Worm (Caenorhabditis elegans) whole organism, L4 larva: Measurements from ENCODE around the gene C46G7.5.

Experiments used
- F26F4.8 ChIP-seq: fragments of 200-800 bp; sonication (Bioruptor generic); conservative IDR thresholded peaks from 2 replicates; pipeline ENCODE4 v1.3.6; 2022; ENCODE audit warnings: missing genetic modification characterization, missing compliant biosample characterization
- F37D6.2 ChIP-seq: sonication (generic microtip); optimal IDR thresholded peaks from 2 replicates; lab custom pipeline; 2016; ENCODE audit warnings: mild to moderate bottlenecking, missing genetic modification characterization, missing compliant biosample characterization
- F44E2.7 ChIP-seq: fragments of 200-800 bp; sonication (Bioruptor generic); IDR thresholded peaks from 2 replicates; pipeline ENCODE4 v2.1.2; 2022; ENCODE audit warnings: missing genetic modification characterization, missing compliant biosample characterization
- F49E8.2 ChIP-seq: sonication (generic microtip); optimal IDR thresholded peaks from 2 replicates; lab custom pipeline; 2016; ENCODE audit warnings: missing compliant biosample characterization, mild to moderate bottlenecking, missing genetic modification characterization, borderline replicate concordance
- R02D3.7 ChIP-seq: fragments of 150-350 bp; sonication (generic microtip); optimal IDR thresholded peaks from 3 replicates; lab custom pipeline; 2014; ENCODE audit warnings: missing biosample characterization, missing genetic modification characterization
- Y105C5A.15 ChIP-seq: fragments of 200-800 bp; sonication (Bioruptor generic); IDR thresholded peaks from 2 replicates; pipeline ENCODE4 v1.3.6; 2022; ENCODE audit warnings: missing genetic modification characterization, missing compliant biosample characterization
- aha-1 ChIP-seq: fragments of 150-350 bp; peaks from one replicate; lab custom pipeline; 2014; ENCODE audit warnings: missing biosample characterization, missing genetic modification characterization
- aly-2 ChIP-seq: sonication (generic microtip); optimal IDR thresholded peaks from 2 replicates; lab custom pipeline; 2018; ENCODE audit warnings: missing biosample characterization, missing genetic modification characterization
- attf-4 ChIP-seq: sonication (generic microtip); optimal IDR thresholded peaks from 3 replicates; lab custom pipeline; 2017; ENCODE audit warnings: missing biosample characterization, missing genetic modification characterization
- ceh-20 ChIP-seq: fragments of 200-800 bp; sonication (Bioruptor generic); IDR thresholded peaks from 2 replicates; pipeline ENCODE4 v1.3.6; 2022; ENCODE audit warnings: missing genetic modification reagents, missing genetic modification characterization, missing compliant biosample characterization
- ceh-44 ChIP-seq: fragments of 200-800 bp; sonication (Bioruptor generic); IDR thresholded peaks from 2 replicates; pipeline ENCODE4 v1.3.6; 2022; ENCODE audit warnings: missing genetic modification reagents, missing genetic modification characterization, missing compliant biosample characterization
- daf-12 ChIP-seq: fragments of 150-350 bp; optimal IDR thresholded peaks from 2 replicates; lab custom pipeline; 2014; ENCODE audit warnings: missing biosample characterization, missing genetic modification reagents, missing genetic modification characterization
- daf-16 ChIP-seq, 3 experiments: sonication (generic microtip); optimal IDR thresholded peaks; 2 replicates each; lab custom pipeline; 2016 to 2017; ENCODE audit warnings: missing genetic modification characterization in 3 of 3, missing genetic modification reagents in 3 of 3, mild to moderate bottlenecking in 2 of 3, missing compliant biosample characterization in 2 of 3, missing biosample characterization in 1 of 3, moderate library complexity in 1 of 3
- daf-19 ChIP-seq: fragments of 200-800 bp; sonication (Bioruptor generic); conservative IDR thresholded peaks from 2 replicates; pipeline ENCODE4 v1.3.6; 2022; ENCODE audit warnings: missing genetic modification characterization, missing compliant biosample characterization
- daf-8 ChIP-seq: fragments of 200-800 bp; sonication (Bioruptor generic); IDR thresholded peaks from 2 replicates; pipeline ENCODE4 v1.3.6; 2022; ENCODE audit warnings: missing genetic modification characterization, missing compliant biosample characterization
- duxl-1 ChIP-seq: sonication (generic microtip); optimal IDR thresholded peaks from 2 replicates; lab custom pipeline; 2016; ENCODE audit warnings: mild to moderate bottlenecking, missing genetic modification characterization, moderate library complexity, missing compliant biosample characterization; ENCODE audit not compliant: poor library complexity
- dve-1 ChIP-seq: sonication (generic microtip); optimal IDR thresholded peaks from 2 replicates; lab custom pipeline; 2017; ENCODE audit warnings: antibody characterized with exemption, mild to moderate bottlenecking, missing genetic modification characterization, missing compliant biosample characterization; ENCODE audit not compliant: insufficient read depth
- egl-43 ChIP-seq: fragments of 200-800 bp; sonication (Bioruptor generic); IDR thresholded peaks from 2 replicates; pipeline ENCODE4 v1.3.6; 2022; ENCODE audit warnings: missing genetic modification reagents, missing genetic modification characterization, missing compliant biosample characterization
- fos-1 ChIP-seq: fragments of 150-350 bp; optimal IDR thresholded peaks from 2 replicates; lab custom pipeline; 2014; ENCODE audit warnings: missing biosample characterization, missing genetic modification characterization
- gei-8 ChIP-seq: fragments of 200-800 bp; sonication (Bioruptor generic); optimal IDR thresholded peaks from 2 replicates; lab custom pipeline; 2018; ENCODE audit warnings: mild to moderate bottlenecking, missing genetic modification characterization, missing compliant biosample characterization
- hif-1 ChIP-seq, 2 experiments: sonication (generic microtip); optimal IDR thresholded peaks; 2 replicates each; lab custom pipeline; 2016 to 2017; ENCODE audit warnings: missing compliant biosample characterization in 2 of 2, missing genetic modification characterization in 2 of 2, missing genetic modification reagents in 2 of 2, missing genotype in 2 of 2, mild to moderate bottlenecking in 1 of 2
- hlh-30 ChIP-seq: sonication (generic microtip); optimal IDR thresholded peaks from 2 replicates; lab custom pipeline; 2017; ENCODE audit warnings: antibody characterized with exemption, mild to moderate bottlenecking, missing genetic modification characterization, missing compliant biosample characterization; ENCODE audit not compliant: insufficient read depth
- jun-1 ChIP-seq: fragments of 150-350 bp; optimal IDR thresholded peaks from 2 replicates; lab custom pipeline; 2014; ENCODE audit warnings: missing biosample characterization, missing genetic modification reagents, missing genetic modification characterization
- lim-7 ChIP-seq: fragments of 200-800 bp; sonication (Bioruptor generic); IDR thresholded peaks from 2 replicates; pipeline ENCODE4 v1.3.6; 2022; ENCODE audit warnings: missing genetic modification characterization, missing compliant biosample characterization
- lin-1 ChIP-seq: fragments of 200-800 bp; sonication (Bioruptor generic); IDR thresholded peaks from 2 replicates; pipeline ENCODE4 v1.3.6; 2022; ENCODE audit warnings: missing genetic modification reagents, missing genetic modification characterization, missing compliant biosample characterization
- lin-29 ChIP-seq: fragments of 200-800 bp; sonication (Bioruptor generic); IDR thresholded peaks from 2 replicates; pipeline ENCODE4 v1.3.6; 2022; ENCODE audit warnings: missing genetic modification reagents, missing genetic modification characterization, missing compliant biosample characterization
- lin-39 ChIP-seq: fragments of 150-350 bp; optimal IDR thresholded peaks from 2 replicates; lab custom pipeline; 2014; ENCODE audit warnings: missing biosample characterization, missing genetic modification reagents, missing genetic modification characterization
- lir-3 ChIP-seq: sonication (generic microtip); optimal IDR thresholded peaks from 2 replicates; lab custom pipeline; 2016; ENCODE audit warnings: mild to moderate bottlenecking, missing genetic modification characterization, missing compliant biosample characterization
- lsy-2 ChIP-seq, 2 experiments: fragments of 150-350 bp in 1 of 2; sonication (generic microtip) in 1 of 2; optimal IDR thresholded peaks; 2 replicates each; lab custom pipeline; 2014 to 2017; ENCODE audit warnings: missing biosample characterization in 2 of 2, missing genetic modification characterization in 2 of 2
- madf-9 ChIP-seq: fragments of 200-800 bp; sonication (Bioruptor generic); conservative IDR thresholded peaks from 2 replicates; pipeline ENCODE4 v1.3.6; 2022; ENCODE audit warnings: missing genetic modification reagents, missing genetic modification characterization, missing compliant biosample characterization
- mdt-29 ChIP-seq: fragments of 200-800 bp; sonication (Bioruptor generic); IDR thresholded peaks from 2 replicates; pipeline ENCODE4 v1.3.6; 2022; ENCODE audit warnings: missing genetic modification reagents, missing genetic modification characterization, missing compliant biosample characterization
- mep-1 ChIP-seq: fragments of 150-350 bp; sonication (generic microtip); optimal IDR thresholded peaks from 3 replicates; lab custom pipeline; 2014; ENCODE audit warnings: missing biosample characterization, missing genetic modification characterization
- mes-2 ChIP-seq: sonication (generic microtip); optimal IDR thresholded peaks from 2 replicates; lab custom pipeline; 2016; ENCODE audit warnings: missing genotype, mild to moderate bottlenecking, missing genetic modification characterization, missing compliant biosample characterization; ENCODE audit not compliant: poor library complexity, severe bottlenecking
- mxl-2 ChIP-seq: fragments of 200-800 bp; sonication (Bioruptor generic); conservative IDR thresholded peaks from 2 replicates; pipeline ENCODE4 v1.3.6; 2022; ENCODE audit warnings: missing genetic modification reagents, missing genetic modification characterization, missing compliant biosample characterization
- mxl-3 ChIP-seq: fragments of 200-800 bp; sonication (Bioruptor generic); optimal IDR thresholded peaks from 2 replicates; lab custom pipeline; 2018; ENCODE audit warnings: mild to moderate bottlenecking, missing genetic modification characterization, missing compliant biosample characterization
- nhr-102 ChIP-seq: sonication (generic microtip); optimal IDR thresholded peaks from 2 replicates; lab custom pipeline; 2016; ENCODE audit warnings: mild to moderate bottlenecking, missing genetic modification characterization, moderate library complexity, missing compliant biosample characterization
- nhr-11 ChIP-seq: fragments of 150-350 bp; optimal IDR thresholded peaks from 2 replicates; lab custom pipeline; 2014; ENCODE audit warnings: missing biosample characterization, missing genetic modification characterization
- nhr-237 ChIP-seq: sonication (generic microtip); optimal IDR thresholded peaks from 2 replicates; lab custom pipeline; 2017; ENCODE audit warnings: missing biosample characterization, missing genetic modification characterization
- nhr-25 ChIP-seq: sonication (generic microtip); optimal IDR thresholded peaks from 2 replicates; lab custom pipeline; 2017; ENCODE audit warnings: missing genetic modification characterization, mild to moderate bottlenecking, missing compliant biosample characterization, antibody characterized with exemption, moderate library complexity, borderline replicate concordance; ENCODE audit not compliant: insufficient read depth
- nhr-28 ChIP-seq: fragments of 150-350 bp; optimal IDR thresholded peaks from 2 replicates; lab custom pipeline; 2014; ENCODE audit warnings: missing biosample characterization, missing genetic modification characterization
- nhr-41 ChIP-seq: fragments of 200-800 bp; sonication (Bioruptor generic); IDR thresholded peaks from 2 replicates; pipeline ENCODE4 v1.3.6; 2022; ENCODE audit warnings: missing genetic modification reagents, missing genetic modification characterization, missing compliant biosample characterization
- nhr-6 ChIP-seq: fragments of 150-350 bp; optimal IDR thresholded peaks from 2 replicates; lab custom pipeline; 2014; ENCODE audit warnings: missing biosample characterization, missing genetic modification characterization
- nhr-76 ChIP-seq: fragments of 150-350 bp; optimal IDR thresholded peaks from 2 replicates; lab custom pipeline; 2014; ENCODE audit warnings: missing biosample characterization, missing genetic modification characterization
- rbr-2 ChIP-seq: sonication (generic microtip); optimal IDR thresholded peaks from 2 replicates; lab custom pipeline; 2016; ENCODE audit warnings: missing genotype, missing genetic modification characterization, missing compliant biosample characterization
- skn-1 ChIP-seq: fragments of 150-350 bp; optimal IDR thresholded peaks from 2 replicates; lab custom pipeline; 2014; ENCODE audit warnings: missing biosample characterization, missing genetic modification characterization
- snpc-1.2 ChIP-seq: fragments of 200-800 bp; sonication (Bioruptor generic); IDR thresholded peaks from 2 replicates; pipeline ENCODE4 v1.3.6; 2022; ENCODE audit warnings: missing genetic modification reagents, missing genetic modification characterization, missing compliant biosample characterization
- tag-97 ChIP-seq: fragments of 200-800 bp; sonication (Bioruptor generic); IDR thresholded peaks from 2 replicates; pipeline ENCODE4 v1.3.6; 2022; ENCODE audit warnings: missing genetic modification characterization, missing compliant biosample characterization
- tra-1 ChIP-seq: fragments of 200-800 bp; sonication (Bioruptor generic); IDR thresholded peaks from 2 replicates; pipeline ENCODE4 v1.3.6; 2022; ENCODE audit warnings: missing genetic modification reagents, missing genetic modification characterization, missing compliant biosample characterization
- unc-130 ChIP-seq: sonication (generic microtip); optimal IDR thresholded peaks from 2 replicates; lab custom pipeline; 2016; ENCODE audit warnings: missing genetic modification reagents, missing genetic modification characterization, missing compliant biosample characterization

Gene C46G7.5

ce11 chrIV:5967035-5967499, 44.4 kb downstream of the C46G7.5 start (continued):
- no peak for TF ChIP-seq skn-1 (tag; lab: Kevin White, UChicago)
- TF ChIP-seq R02D3.7 (tag; lab: Kevin White, UChicago), result peak; percentile 14
- no peak for TF ChIP-seq nhr-237 (tag; lab: Kevin White, UChicago)
- TF ChIP-seq aly-2, result no peak
- TF ChIP-seq jun-1 (tag; lab: Kevin White, UChicago), result peak; percentile 47
- no peak for TF ChIP-seq attf-4 (tag; lab: Kevin White, UChicago)
- peak; percentile 89 for TF ChIP-seq nhr-28 (tag; lab: Kevin White, UChicago)
- peak; percentile 82 for TF ChIP-seq nhr-41 (GFP tag; lab: Robert Waterston, UW)
- peak; percentile 87 for TF ChIP-seq aha-1 (tag; lab: Kevin White, UChicago)
- no peak for TF ChIP-seq lin-39 (tag; lab: Kevin White, UChicago)
- peak; percentile 92 for TF ChIP-seq nhr-25 (tag; lab: Kevin White, UChicago)
- TF ChIP-seq F26F4.8 (GFP tag; lab: Robert Waterston, UW), result peak; percentile 86; the same call in 1 of the 2 replicates
- TF ChIP-seq F37D6.2 (tag; lab: Kevin White, UChicago), result peak; percentile 28
- peak; percentile 92 for TF ChIP-seq tra-1 (GFP tag; lab: Robert Waterston, UW)
- TF ChIP-seq F44E2.7 (GFP tag; lab: Robert Waterston, UW), result 0 out of 2 replicates have a peak, but pooled peaks have one; percentile 65
- peak; percentile 50; the same call in 1 of the 2 replicates for TF ChIP-seq mxl-2 (GFP tag; lab: Robert Waterston, UW)
- TF ChIP-seq mdt-29, result peak; percentile 88
- peak; percentile 34 to 62 for TF ChIP-seq hif-1 (tag; optimal IDR thresholded peaks at IDR 0.05; lab: Kevin White, UChicago)
- TF ChIP-seq F49E8.2 (tag; lab: Kevin White, UChicago), result peak; percentile 80
- TF ChIP-seq dve-1 (tag; lab: Kevin White, UChicago), result peak; percentile 98
- peak; percentile 79 for TF ChIP-seq nhr-11 (tag; lab: Kevin White, UChicago)
- TF ChIP-seq lin-29 (GFP tag; lab: Robert Waterston, UW), result peak; percentile 68; the same call in 1 of the 2 replicates
- no peak for TF ChIP-seq fos-1 (tag; lab: Kevin White, UChicago)
- TF ChIP-seq nhr-6 (tag; lab: Kevin White, UChicago), result peak; percentile 38
- no peak; the same call in 1 of the 2 replicates for TF ChIP-seq ceh-20 (GFP tag; lab: Robert Waterston, UW)
- no peak for TF ChIP-seq daf-8 (GFP tag; lab: Robert Waterston, UW)
- TF ChIP-seq daf-12 (tag; lab: Kevin White, UChicago), result no peak
- TF ChIP-seq lsy-2 (tag; optimal IDR thresholded peaks at IDR 0.05; lab: Kevin White, UChicago), result peak; percentile 9 to 78
- TF ChIP-seq daf-16 (GFP tag; optimal IDR thresholded peaks at IDR 0.05; lab: Kevin White, UChicago), result peak; percentile 60 to 95
- peak; percentile 96 for TF ChIP-seq daf-16 (tag; optimal IDR thresholded peaks at IDR 0.05; lab: Kevin White, UChicago)
- TF ChIP-seq tag-97 (GFP tag; lab: Robert Waterston, UW), result no peak
- peak; percentile 79 for TF ChIP-seq mes-2
- peak; percentile 74; the same call in 1 of the 2 replicates for TF ChIP-seq Y105C5A.15
- peak; percentile 92 for TF ChIP-seq ceh-44 (GFP tag; lab: Robert Waterston, UW)
- peak; percentile 71 for TF ChIP-seq rbr-2 (tag; lab: Kevin White, UChicago)
- TF ChIP-seq nhr-76 (tag; lab: Kevin White, UChicago), result peak; percentile 18
- peak; percentile 92 for TF ChIP-seq egl-43 (GFP tag; lab: Robert Waterston, UW)
- peak; percentile 90 for TF ChIP-seq mxl-3
- peak; percentile 90 for TF ChIP-seq madf-9 (GFP tag; lab: Robert Waterston, UW)
- TF ChIP-seq hlh-30 (tag; lab: Kevin White, UChicago), result peak; percentile 90
- peak; percentile 74 for TF ChIP-seq gei-8 (GFP tag; lab: Kevin White, UChicago)
- TF ChIP-seq mep-1 (tag; lab: Kevin White, UChicago), result peak; percentile 90
- peak; percentile 97 for TF ChIP-seq lim-7 (GFP tag; lab: Robert Waterston, UW)
- TF ChIP-seq nhr-102 (tag; lab: Kevin White, UChicago), result peak; percentile 87
- peak; percentile 90 for TF ChIP-seq lin-1 (GFP tag; lab: Robert Waterston, UW)
- peak; percentile 89 for TF ChIP-seq duxl-1
- peak; percentile 98 for TF ChIP-seq snpc-1.2 (GFP tag; lab: Robert Waterston, UW)
- TF ChIP-seq unc-130, result peak; percentile 60
- peak; percentile 70 for TF ChIP-seq lir-3 (tag; lab: Kevin White, UChicago)
- peak; percentile 82 for TF ChIP-seq daf-19
